Fruit fly (Drosophila melanogaster): ENCODE results near the gene Ncoa6.

Ncoa6 gene

dm6 chr2L:5342119-5342817 lies 15.8 kb upstream of the Ncoa6 start, which contains the start of gene Acsf2 (continued):
- TF ChIP-seq svp (GFP tag) (peak; percentile 81), CG6854 (GFP tag; optimal IDR thresholded peaks at IDR 0.05) (no peak), Eip75B (GFP tag; optimal IDR thresholded peaks at IDR 0.05) (peak; percentile 23), Lpt (GFP tag; optimal IDR thresholded peaks at IDR 0.05) (peak; percentile 84), CG6808 (GFP tag; optimal IDR thresholded peaks at IDR 0.05) (no peak), spab (GFP tag; optimal IDR thresholded peaks at IDR 0.05) (no peak), dsx (GFP tag; optimal IDR thresholded peaks at IDR 0.05; ENCODE audit: poor library complexity, severe bottlenecking) (no peak), Sox14 (GFP tag; optimal IDR thresholded peaks at IDR 0.05) (peak; percentile 54), Eip78C (GFP tag) (peak; percentile 90), CG9139 (GFP tag; optimal IDR thresholded peaks at IDR 0.05) (no peak), Hr39 (GFP tag; optimal IDR thresholded peaks at IDR 0.05) (peak; percentile 64), ss (GFP tag; optimal IDR thresholded peaks at IDR 0.05) (no peak), CG3919 (GFP tag; optimal IDR thresholded peaks at IDR 0.05) (peak; percentile 61), esn (GFP tag; optimal IDR thresholded peaks at IDR 0.05) (peak; percentile 69), CG8119 (GFP tag; IDR thresholded peaks at IDR 0.05) (peak; percentile 94), pdm3 (GFP tag; optimal IDR thresholded peaks at IDR 0.05) (peak; percentile 82), vri (GFP tag; optimal IDR thresholded peaks at IDR 0.05) (peak; percentile 57), CG8319 (GFP tag; optimal IDR thresholded peaks at IDR 0.05) (peak; percentile 5), CG7368 (GFP tag; optimal IDR thresholded peaks at IDR 0.05) (peak; percentile 36), achi (GFP tag; optimal IDR thresholded peaks at IDR 0.05) (peak; percentile 65), dac (GFP tag; optimal IDR thresholded peaks at IDR 0.05) (peak; percentile 62), salr (GFP tag; optimal IDR thresholded peaks at IDR 0.05) (peak in 1 of 2 experiments; percentile 67)

- no peak for TF ChIP-seq CG6808 (GFP tag; optimal IDR thresholded peaks at IDR 0.05)
- no peak for TF ChIP-seq acj6 (GFP tag; optimal IDR thresholded peaks at IDR 0.05)
- TF ChIP-seq fd59A (GFP tag; optimal IDR thresholded peaks at IDR 0.05), result no peak
- no peak for TF ChIP-seq eg (GFP tag; IDR thresholded peaks at IDR 0.05)
- peak; percentile 36 for TF ChIP-seq fkh (GFP tag; optimal IDR thresholded peaks at IDR 0.05)
- TF ChIP-seq CG6276 (GFP tag; optimal IDR thresholded peaks at IDR 0.05), result no peak
Measured at dm6 chr2L:5341015-5341608, 14.6 kb upstream of the Ncoa6 start.

dm6 chr2L:5338721-5339036 lies 12.2 kb upstream of the Ncoa6 start:
- no peak for TF ChIP-seq OdsH (GFP tag; optimal IDR thresholded peaks at IDR 0.05)
- no peak for TF ChIP-seq topi (GFP tag; optimal IDR thresholded peaks at IDR 0.05)
- no peak for TF ChIP-seq CG6792 (GFP tag; optimal IDR thresholded peaks at IDR 0.05)
- TF ChIP-seq acj6 (GFP tag; optimal IDR thresholded peaks at IDR 0.05), result no peak
- no peak for TF ChIP-seq Sox102F (GFP tag; optimal IDR thresholded peaks at IDR 0.05)
- no peak for TF ChIP-seq spab (GFP tag; optimal IDR thresholded peaks at IDR 0.05)
- TF ChIP-seq CG32006 (GFP tag; optimal IDR thresholded peaks at IDR 0.05), result no peak
- TF ChIP-seq CG34406 (GFP tag; optimal IDR thresholded peaks at IDR 0.05), result no peak
- TF ChIP-seq vri (GFP tag; optimal IDR thresholded peaks at IDR 0.05), result no peak
- TF ChIP-seq Lpt (GFP tag; optimal IDR thresholded peaks at IDR 0.05), result no peak
- no peak for TF ChIP-seq Eip75B (GFP tag; optimal IDR thresholded peaks at IDR 0.05)
- no peak for TF ChIP-seq CG11762 (GFP tag; optimal IDR thresholded peaks at IDR 0.05; ENCODE audit: insufficient read depth)
- no peak for TF ChIP-seq CG9139 (GFP tag; optimal IDR thresholded peaks at IDR 0.05)
- TF ChIP-seq salr (GFP tag; optimal IDR thresholded peaks at IDR 0.05), result no peak
- no peak for TF ChIP-seq CG10631 (GFP tag; optimal IDR thresholded peaks at IDR 0.05)
- TF ChIP-seq eg (GFP tag; IDR thresholded peaks at IDR 0.05), result no peak
- TF ChIP-seq lz (GFP tag; optimal IDR thresholded peaks at IDR 0.05), result no peak
